Fruit fly (Drosophila melanogaster): ENCODE measurements around the gene CG5646.

CG5646 gene

dm6 chr3R:27581263-27581868 is 20.2 kb upstream of the CG5646 start (continued):
- TF ChIP-seq Meics (GFP tag; optimal IDR thresholded peaks at IDR 0.05) = peak; percentile 76
- TF ChIP-seq aop (GFP tag; IDR thresholded peaks at IDR 0.05) = no peak
- TF ChIP-seq Nf-YC (tag; optimal IDR thresholded peaks at IDR 0.05) = peak; percentile 70
- TF ChIP-seq ken (GFP tag; IDR thresholded peaks at IDR 0.05) = no peak
- TF ChIP-seq CG7928 (GFP tag; optimal IDR thresholded peaks at IDR 0.05) = no peak
- no peak for TF ChIP-seq CG6654 (GFP tag; optimal IDR thresholded peaks at IDR 0.05)
- TF ChIP-seq zfh2 (GFP tag; optimal IDR thresholded peaks at IDR 0.05) = peak; percentile 58
- TF ChIP-seq pita (GFP tag; optimal IDR thresholded peaks at IDR 0.05) = no peak
- TF ChIP-seq CG7271 (tag; optimal IDR thresholded peaks at IDR 0.05) = peak; percentile 41
- TF ChIP-seq E2f1 (GFP tag; IDR thresholded peaks at IDR 0.05) = no peak
- no peak for TF ChIP-seq CG12236 (GFP tag; optimal IDR thresholded peaks at IDR 0.05)
- TF ChIP-seq CG2202 (tag; optimal IDR thresholded peaks at IDR 0.05) = peak; percentile 17
- TF ChIP-seq Atf6 (GFP tag; IDR thresholded peaks at IDR 0.05) = no peak
- TF ChIP-seq CG34422 (GFP tag; IDR thresholded peaks at IDR 0.05) = no peak
- no peak for TF ChIP-seq jigr1 (GFP tag; IDR thresholded peaks at IDR 0.05)
- peak; percentile 82 for TF ChIP-seq CG3281 (GFP tag; optimal IDR thresholded peaks at IDR 0.05)
- TF ChIP-seq CG10147 (GFP tag; optimal IDR thresholded peaks at IDR 0.05) = peak; percentile 12
- TF ChIP-seq BtbVII (GFP tag; optimal IDR thresholded peaks at IDR 0.05) = peak; percentile 78
- peak; percentile 69 for TF ChIP-seq gcm (GFP tag; optimal IDR thresholded peaks at IDR 0.05)
- TF ChIP-seq CG1602 (GFP tag; optimal IDR thresholded peaks at IDR 0.05) = no peak
- peak; percentile 62 for TF ChIP-seq CG12391 (tag; optimal IDR thresholded peaks at IDR 0.05)
- TF ChIP-seq CG9797 (GFP tag; optimal IDR thresholded peaks at IDR 0.05) = peak; percentile 98
- no peak for TF ChIP-seq Dip3 (GFP tag; optimal IDR thresholded peaks at IDR 0.05)
- no peak for TF ChIP-seq Neu2 (GFP tag; optimal IDR thresholded peaks at IDR 0.05; ENCODE audit: borderline replicate concordance)
- peak; percentile 72 for TF ChIP-seq CG15269 (tag; optimal IDR thresholded peaks at IDR 0.05)
- TF ChIP-seq jumu (GFP tag; optimal IDR thresholded peaks at IDR 0.05) = peak; percentile 52
- TF ChIP-seq Myb (GFP tag; optimal IDR thresholded peaks at IDR 0.05) = peak; percentile 85
- peak; percentile 94 for TF ChIP-seq stwl (tag; optimal IDR thresholded peaks at IDR 0.05)
- TF ChIP-seq CG17359 (tag; optimal IDR thresholded peaks at IDR 0.05) = peak; percentile 70
- no peak for TF ChIP-seq ttk (GFP tag; IDR thresholded peaks at IDR 0.05)
- peak; percentile 68 for TF ChIP-seq grau (tag; optimal IDR thresholded peaks at IDR 0.05)
- no peak for TF ChIP-seq vnd (GFP tag; IDR thresholded peaks at IDR 0.05; ENCODE audit: partially characterized antibody)
- TF ChIP-seq CG1647 (GFP tag; optimal IDR thresholded peaks at IDR 0.05) = no peak
- TF ChIP-seq CG4328 (GFP tag; optimal IDR thresholded peaks at IDR 0.05) = peak; percentile 81
- TF ChIP-seq CG4707 (GFP tag; optimal IDR thresholded peaks at IDR 0.05) = peak; percentile 67
- peak; percentile 37 for TF ChIP-seq onecut (GFP tag; IDR thresholded peaks at IDR 0.05)
- peak; percentile 77 for TF ChIP-seq CG12219 (GFP tag; optimal IDR thresholded peaks at IDR 0.05)
- peak; percentile 54 for TF ChIP-seq chn (GFP tag; optimal IDR thresholded peaks at IDR 0.05)
- TF ChIP-seq unc-4 (GFP tag; IDR thresholded peaks at IDR 0.05; ENCODE audit: partially characterized antibody) = no peak
- TF ChIP-seq CG17186 (GFP tag; optimal IDR thresholded peaks at IDR 0.05) = peak; percentile 64
- TF ChIP-seq Fer3 (tag; optimal IDR thresholded peaks at IDR 0.05) = peak; percentile 41
- peak; percentile 96 for TF ChIP-seq CG4282 (GFP tag; optimal IDR thresholded peaks at IDR 0.05)
- TF ChIP-seq CG8290 (GFP tag; optimal IDR thresholded peaks at IDR 0.05) = no peak
- TF ChIP-seq CG8290 (tag; optimal IDR thresholded peaks at IDR 0.05) = peak in 1 of 2 experiments; percentile 88
- no peak for TF ChIP-seq usp (GFP tag; optimal IDR thresholded peaks at IDR 0.05)
- no peak for TF ChIP-seq Xrp1 (GFP tag; IDR thresholded peaks at IDR 0.05)
- TF ChIP-seq Sox102F (GFP tag; optimal IDR thresholded peaks at IDR 0.05) = peak; percentile 54
- TF ChIP-seq Six4 (GFP tag; optimal IDR thresholded peaks at IDR 0.05) = no peak
- peak; percentile 54 for TF ChIP-seq Camta (GFP tag; optimal IDR thresholded peaks at IDR 0.05)
- no peak for TF ChIP-seq inv (GFP tag; IDR thresholded peaks at IDR 0.05; ENCODE audit: partially characterized antibody)
- peak; percentile 27 for TF ChIP-seq bigmax (GFP tag; optimal IDR thresholded peaks at IDR 0.05)

Data from whole organism, embryonic.